Worm (Caenorhabditis elegans): Measurements from ENCODE around the gene Y49G5A.1.

- TF ChIP-seq ref-1 (GFP tag; conservative IDR thresholded peaks at IDR 0.05), result no peak
- TF ChIP-seq med-1 (GFP tag; optimal IDR thresholded peaks at IDR 0.05; ENCODE audit: insufficient read depth), result no peak
- no peak for TF ChIP-seq flt-1 (GFP tag; IDR thresholded peaks at IDR 0.05)
- no peak for TF ChIP-seq ztf-29 (GFP tag; IDR thresholded peaks at IDR 0.05)
- no peak for TF ChIP-seq klf-2 (GFP tag; conservative IDR thresholded peaks at IDR 0.05)
- no peak for TF ChIP-seq tab-1 (GFP tag; IDR thresholded peaks at IDR 0.05)
- TF ChIP-seq cog-1 (tag; optimal IDR thresholded peaks at IDR 0.05), result no peak
- TF ChIP-seq T22C8.4 (GFP tag; IDR thresholded peaks at IDR 0.05), result no peak
These were observed 41.1 kb upstream of the Y49G5A.1 start, which contains the start of gene C10G8.8 for ce11 chrV:5328314-5328713.

Measured in whole organism, midembryonic.